Worm (Caenorhabditis elegans): ENCODE measurements around the gene C39D10.2.

Gene C39D10.2

ce11 chrX:7866493-7866892 is 22.5 kb upstream of the C39D10.2 start:
- no peak for TF ChIP-seq nhr-11 (tag; optimal IDR thresholded peaks at IDR 0.05)
- TF ChIP-seq nfya-1 (tag; optimal IDR thresholded peaks at IDR 0.05; ENCODE audit: insufficient read depth) = peak; percentile 27
- peak; percentile 10 for TF ChIP-seq egl-5 (tag; optimal IDR thresholded peaks at IDR 0.05)
- no peak for TF ChIP-seq nhr-43 (tag; optimal IDR thresholded peaks at IDR 0.05; ENCODE audit: poor library complexity, severe bottlenecking)
- TF ChIP-seq ztf-4 (tag; optimal IDR thresholded peaks at IDR 0.05) = no peak
- TF ChIP-seq hmg-11 (tag; optimal IDR thresholded peaks at IDR 0.05) = no peak
- no peak for TF ChIP-seq elt-1 (tag; optimal IDR thresholded peaks at IDR 0.05)
- no peak for TF ChIP-seq pqm-1 (tag; optimal IDR thresholded peaks at IDR 0.05)
- TF ChIP-seq daf-12 (tag; optimal IDR thresholded peaks at IDR 0.05) = no peak
- TF ChIP-seq nhr-12 (tag; optimal IDR thresholded peaks at IDR 0.05) = no peak
- TF ChIP-seq mml-1 (tag; optimal IDR thresholded peaks at IDR 0.05) = no peak
- TF ChIP-seq mdl-1 (tag; optimal IDR thresholded peaks at IDR 0.05) = no peak

ce11 chrX:7867307-7867706 is 21.7 kb upstream of the C39D10.2 start:
- TF ChIP-seq lin-39 (tag; optimal IDR thresholded peaks at IDR 0.05) (no peak), tbx-2 (tag; optimal IDR thresholded peaks at IDR 0.05) (no peak), unc-62 (GFP tag; optimal IDR thresholded peaks at IDR 0.05) (no peak), eor-1 (tag; optimal IDR thresholded peaks at IDR 0.05) (no peak), nhr-23 (tag; optimal IDR thresholded peaks at IDR 0.05) (no peak), lsy-12 (tag; optimal IDR thresholded peaks at IDR 0.05) (no peak), elt-1 (tag; optimal IDR thresholded peaks at IDR 0.05) (no peak), ceh-28 (tag; optimal IDR thresholded peaks at IDR 0.05) (no peak), ZK546.5 (tag; optimal IDR thresholded peaks at IDR 0.05) (no peak), aly-2 (tag; optimal IDR thresholded peaks at IDR 0.05) (no peak), hmg-11 (tag; optimal IDR thresholded peaks at IDR 0.05) (no peak), nhr-67 (tag; optimal IDR thresholded peaks at IDR 0.05) (no peak)

- no peak for TF ChIP-seq ztf-11 (tag; optimal IDR thresholded peaks at IDR 0.05)
- peak; percentile 22 for TF ChIP-seq lin-39 (tag; optimal IDR thresholded peaks at IDR 0.05)
These were observed 15.7 kb upstream of the C39D10.2 start for ce11 chrX:7873350-7873749.

ce11 chrX:7875854-7876253 is 13.2 kb upstream of the C39D10.2 start, which contains the start of gene cca-1:
cca-1 (minus strand) TSS chrX:7875954.
- TF ChIP-seq nhr-12 (tag; optimal IDR thresholded peaks at IDR 0.05) (no peak), ceh-16 (tag; optimal IDR thresholded peaks at IDR 0.05) (no peak), unc-39 (tag; optimal IDR thresholded peaks at IDR 0.05) (no peak)

- TF ChIP-seq elt-3 (tag; optimal IDR thresholded peaks at IDR 0.05) (peak in 1 of 3 experiments; percentile 6), ceh-28 (tag; optimal IDR thresholded peaks at IDR 0.05) (peak; percentile 53), jun-1 (tag; optimal IDR thresholded peaks at IDR 0.05) (no peak), elt-1 (tag; optimal IDR thresholded peaks at IDR 0.05) (peak; percentile 48)
These were observed 8.2 kb upstream of the C39D10.2 start, which contains the start of gene C39D10.8 for ce11 chrX:7880848-7881247. C39D10.8 (minus strand) TSS chrX:7880948.

ce11 chrX:7881307-7881706 is 7.7 kb upstream of the C39D10.2 start:
- TF ChIP-seq ZK546.5 (tag; optimal IDR thresholded peaks at IDR 0.05) (no peak), nhr-28 (tag; optimal IDR thresholded peaks at IDR 0.05) (no peak), ztf-4 (tag; optimal IDR thresholded peaks at IDR 0.05) (no peak), ztf-11 (tag; optimal IDR thresholded peaks at IDR 0.05) (no peak), elt-2 (tag; optimal IDR thresholded peaks at IDR 0.05) (no peak), lsy-12 (tag; optimal IDR thresholded peaks at IDR 0.05) (no peak), daf-12 (tag; optimal IDR thresholded peaks at IDR 0.05) (no peak), ceh-9 (tag; optimal IDR thresholded peaks at IDR 0.05) (no peak), nhr-237 (tag; optimal IDR thresholded peaks at IDR 0.05) (no peak), unc-62 (GFP tag; optimal IDR thresholded peaks at IDR 0.05) (no peak)

- TF ChIP-seq ztf-11 (tag; optimal IDR thresholded peaks at IDR 0.05) (no peak), mdl-1 (tag; optimal IDR thresholded peaks at IDR 0.05) (no peak), egl-5 (tag; optimal IDR thresholded peaks at IDR 0.05) (no peak), nhr-25 (tag; optimal IDR thresholded peaks at IDR 0.05) (no peak), elt-3 (tag; optimal IDR thresholded peaks at IDR 0.05) (no peak), ceh-16 (tag; optimal IDR thresholded peaks at IDR 0.05) (no peak), ceh-82 (tag; optimal IDR thresholded peaks at IDR 0.05) (no peak), skn-1 (tag; optimal IDR thresholded peaks at IDR 0.05) (no peak), sea-2 (GFP tag; optimal IDR thresholded peaks at IDR 0.05) (no peak), elt-2 (tag; optimal IDR thresholded peaks at IDR 0.05) (no peak), eor-1 (tag; optimal IDR thresholded peaks at IDR 0.05) (no peak), fos-1 (tag; optimal IDR thresholded peaks at IDR 0.05) (no peak), ztf-4 (tag; optimal IDR thresholded peaks at IDR 0.05) (no peak), fkh-2 (tag; optimal IDR thresholded peaks at IDR 0.05) (no peak), fkh-10 (GFP tag; optimal IDR thresholded peaks at IDR 0.05) (no peak), egl-27 (tag; optimal IDR thresholded peaks at IDR 0.05) (no peak), nhr-28 (tag; optimal IDR thresholded peaks at IDR 0.05) (no peak), daf-12 (tag; optimal IDR thresholded peaks at IDR 0.05) (no peak), nhr-67 (tag; optimal IDR thresholded peaks at IDR 0.05) (no peak)
These were observed 5.0 kb upstream of the C39D10.2 start, which contains the start of gene pcyt-2.2 for ce11 chrX:7883994-7884393. pcyt-2.2 (plus strand) TSS chrX:7884294.
